Worm (Caenorhabditis elegans): Measurements from ENCODE around the gene ugt-54.

DNA sequence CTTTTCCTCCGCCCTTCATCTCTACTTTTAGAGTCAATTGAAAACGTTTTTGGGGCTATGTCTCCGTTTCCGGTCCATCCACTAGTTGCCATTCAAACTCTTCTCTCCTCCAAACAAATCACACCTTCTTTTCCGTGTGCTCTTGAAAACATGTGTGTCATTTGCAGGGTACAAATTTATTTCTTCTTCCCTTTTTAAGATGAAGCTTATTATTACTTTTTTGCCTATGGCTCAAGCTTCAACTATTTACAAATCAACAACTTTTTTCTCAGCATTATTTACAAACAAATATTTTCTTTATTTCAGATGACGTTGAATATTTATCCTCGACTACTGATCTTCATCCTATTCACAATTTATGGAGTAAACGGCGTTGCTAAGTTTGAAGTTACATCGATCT lies 17.0 kb upstream of the ugt-54 start, which contains the start of gene T25B9.3:
- TF ChIP-seq snpc-4 (tag; optimal IDR thresholded peaks at IDR 0.05) (no peak), crh-2 (tag; optimal IDR thresholded peaks at IDR 0.05) (no peak), nhr-6 (tag; optimal IDR thresholded peaks at IDR 0.05) (no peak), sma-3 (GFP tag; optimal IDR thresholded peaks at IDR 0.05) (no peak), ztf-4 (tag; optimal IDR thresholded peaks at IDR 0.05) (no peak)
